Worm (Caenorhabditis elegans) whole organism, young adult: ENCODE results near the gene srx-116.

Experiments
- B0019.2 ChIP-seq: fragments of 200-800 bp; sonication (Bioruptor generic); conservative IDR thresholded peaks from 2 replicates; pipeline ENCODE4 v1.3.6; 2022; ENCODE audit warnings: missing genetic modification reagents, missing genetic modification characterization, missing compliant biosample characterization
- B0035.1 ChIP-seq: sonication (generic microtip); optimal IDR thresholded peaks from 2 replicates; lab custom pipeline; 2016; ENCODE audit warnings: missing genetic modification characterization, mild to moderate bottlenecking, missing compliant biosample characterization, missing genotype, missing genetic modification reagents
- C06A6.2 ChIP-seq: fragments of 200-800 bp; sonication (Bioruptor generic); conservative IDR thresholded peaks from 2 replicates; pipeline ENCODE4 v1.3.6; 2022; ENCODE audit warnings: missing genetic modification characterization, missing compliant biosample characterization
- C17E4.6 ChIP-seq: fragments of 200-800 bp; sonication (Bioruptor generic); IDR thresholded peaks from 2 replicates; pipeline ENCODE4 v1.3.6; 2022; ENCODE audit warnings: missing genetic modification reagents, missing genetic modification characterization, missing compliant biosample characterization
- F22D6.2 ChIP-seq: sonication (generic microtip); optimal IDR thresholded peaks from 2 replicates; lab custom pipeline; 2016; ENCODE audit warnings: mild to moderate bottlenecking, missing genetic modification characterization, missing compliant biosample characterization
- F33H1.4 ChIP-seq: fragments of 200-800 bp; sonication (Bioruptor generic); IDR thresholded peaks from 2 replicates; pipeline ENCODE4 v1.3.6; 2022; ENCODE audit warnings: missing genetic modification reagents, missing genetic modification characterization, missing compliant biosample characterization
- F49E8.2 ChIP-seq: sonication (generic microtip); optimal IDR thresholded peaks from 3 replicates; lab custom pipeline; 2017; ENCODE audit warnings: missing genetic modification characterization, mild to moderate bottlenecking, missing compliant biosample characterization, antibody characterized with exemption, moderate library complexity; ENCODE audit not compliant: insufficient read depth
- K11D2.4 ChIP-seq: fragments of 200-800 bp; sonication (Bioruptor generic); IDR thresholded peaks from 2 replicates; pipeline ENCODE4 v1.3.6; 2022; ENCODE audit warnings: missing genetic modification reagents, missing genetic modification characterization, missing compliant biosample characterization
- K12H6.12 ChIP-seq: fragments of 200-800 bp; sonication (Bioruptor generic); optimal IDR thresholded peaks from 2 replicates; lab custom pipeline; 2018; ENCODE audit warnings: mild to moderate bottlenecking, missing genetic modification characterization, missing compliant biosample characterization
- T26A5.8 ChIP-seq: sonication (generic microtip); optimal IDR thresholded peaks from 2 replicates; lab custom pipeline; 2016; ENCODE audit warnings: missing genetic modification characterization, missing compliant biosample characterization
- aptf-3 ChIP-seq: fragments of 200-800 bp; sonication (Bioruptor generic); IDR thresholded peaks from 2 replicates; pipeline ENCODE4 v1.3.6; 2022; ENCODE audit warnings: missing genetic modification characterization, missing compliant biosample characterization
- ccch-3 ChIP-seq: fragments of 200-800 bp; sonication (Bioruptor generic); optimal IDR thresholded peaks from 2 replicates; lab custom pipeline; 2018; ENCODE audit warnings: mild to moderate bottlenecking, missing genetic modification characterization, missing compliant biosample characterization
- cebp-1 ChIP-seq, 2 experiments: fragments of 200-800 bp in 1 of 2; sonication (Bioruptor generic) in 1 of 2; sonication (generic microtip) in 1 of 2; IDR thresholded peaks in 1 of 2; optimal IDR thresholded peaks in 1 of 2; 2 replicates each; pipeline versions ENCODE4 v1.3.6 to Lab custom; 2017 to 2022; ENCODE audit warnings: missing compliant biosample characterization in 2 of 2, missing genetic modification characterization in 2 of 2, mild to moderate bottlenecking in 1 of 2, missing genetic modification reagents in 1 of 2, moderate library complexity in 1 of 2
- cebp-2 ChIP-seq: fragments of 200-800 bp; sonication (Bioruptor generic); IDR thresholded peaks from 2 replicates; pipeline ENCODE4 v1.3.6; 2022; ENCODE audit warnings: missing genetic modification characterization, missing compliant biosample characterization
- ceh-100 ChIP-seq: fragments of 200-800 bp; sonication (Bioruptor generic); IDR thresholded peaks from 2 replicates; pipeline ENCODE4 v1.3.6; 2022; ENCODE audit warnings: missing genetic modification reagents, missing genetic modification characterization, missing compliant biosample characterization
- ceh-27 ChIP-seq: fragments of 200-800 bp; sonication (Bioruptor generic); optimal IDR thresholded peaks from 2 replicates; lab custom pipeline; 2018; ENCODE audit warnings: mild to moderate bottlenecking, missing genetic modification characterization, moderate library complexity, missing compliant biosample characterization
- dox-1 ChIP-seq: fragments of 200-800 bp; sonication (Bioruptor generic); IDR thresholded peaks from 2 replicates; pipeline ENCODE4 v1.3.6; 2022; ENCODE audit warnings: missing genetic modification reagents, missing genetic modification characterization, missing compliant biosample characterization
- dpff-1 ChIP-seq: sonication (generic microtip); optimal IDR thresholded peaks from 2 replicates; lab custom pipeline; 2017; ENCODE audit warnings: mild to moderate bottlenecking, missing genetic modification characterization, missing compliant biosample characterization
- dpl-1 ChIP-seq: fragments of 150-350 bp; optimal IDR thresholded peaks from 2 replicates; lab custom pipeline; 2014; ENCODE audit warnings: missing biosample characterization, missing genetic modification reagents, missing genetic modification characterization
- egl-44 ChIP-seq: fragments of 200-800 bp; sonication (Bioruptor generic); IDR thresholded peaks from 2 replicates; pipeline ENCODE4 v1.3.6; 2022; ENCODE audit warnings: missing genetic modification reagents, missing genetic modification characterization, missing compliant biosample characterization
- ekl-4 ChIP-seq: fragments of 200-800 bp; sonication (Bioruptor generic); IDR thresholded peaks from 2 replicates; pipeline ENCODE4 v1.3.6; 2022; ENCODE audit warnings: missing genetic modification reagents, missing genetic modification characterization, missing compliant biosample characterization
- fkh-3 ChIP-seq: sonication (generic microtip); optimal IDR thresholded peaks from 2 replicates; lab custom pipeline; 2016; ENCODE audit warnings: mild to moderate bottlenecking, missing genetic modification characterization, missing compliant biosample characterization
- gei-17 ChIP-seq: fragments of 200-800 bp; sonication (Bioruptor generic); optimal IDR thresholded peaks from 2 replicates; lab custom pipeline; 2018; ENCODE audit warnings: mild to moderate bottlenecking, missing genetic modification characterization, missing compliant biosample characterization
- him-1 ChIP-seq: sonication (generic microtip); optimal IDR thresholded peaks from 2 replicates; lab custom pipeline; 2016; ENCODE audit warnings: missing genotype, missing genetic modification reagents, missing genetic modification characterization, missing compliant biosample characterization
- hlh-26 ChIP-seq: fragments of 200-800 bp; sonication (Bioruptor generic); conservative IDR thresholded peaks from 2 replicates; pipeline ENCODE4 v1.3.6; 2022; ENCODE audit warnings: missing genetic modification reagents, missing genetic modification characterization, missing compliant biosample characterization
- hmg-1.2 ChIP-seq: fragments of 200-800 bp; sonication (Bioruptor generic); IDR thresholded peaks from 2 replicates; pipeline ENCODE4 v1.3.6; 2022; ENCODE audit warnings: missing genetic modification reagents, missing genetic modification characterization, missing compliant biosample characterization
- lin-26 ChIP-seq: fragments of 200-800 bp; sonication (Bioruptor generic); IDR thresholded peaks from 2 replicates; pipeline ENCODE4 v1.3.6; 2022; ENCODE audit warnings: missing genetic modification reagents, missing genetic modification characterization, missing compliant biosample characterization
- lin-40 ChIP-seq: sonication (generic microtip); optimal IDR thresholded peaks from 2 replicates; lab custom pipeline; 2016; ENCODE audit warnings: missing genetic modification characterization, mild to moderate bottlenecking, missing compliant biosample characterization, missing genotype, missing genetic modification reagents
- madf-3 ChIP-seq: fragments of 200-800 bp; sonication (Bioruptor generic); IDR thresholded peaks from 2 replicates; pipeline ENCODE4 v1.3.6; 2022; ENCODE audit warnings: missing genetic modification reagents, missing genetic modification characterization, missing compliant biosample characterization
- madf-8 ChIP-seq: fragments of 200-800 bp; sonication (Bioruptor generic); conservative IDR thresholded peaks from 2 replicates; pipeline ENCODE4 v1.3.6; 2022; ENCODE audit warnings: missing genetic modification reagents, missing genetic modification characterization, missing compliant biosample characterization
- mes-4 ChIP-seq: sonication (generic microtip); optimal IDR thresholded peaks from 2 replicates; lab custom pipeline; 2016; ENCODE audit warnings: missing genotype, missing genetic modification characterization, missing compliant biosample characterization
- nhr-80 ChIP-seq: sonication (generic microtip); optimal IDR thresholded peaks from 2 replicates; lab custom pipeline; 2016; ENCODE audit warnings: missing genetic modification characterization, missing compliant biosample characterization
- nhr-90 ChIP-seq: sonication (generic microtip); optimal IDR thresholded peaks from 2 replicates; lab custom pipeline; 2016; ENCODE audit warnings: missing genotype, mild to moderate bottlenecking, missing genetic modification characterization, missing compliant biosample characterization
- pha-4 ChIP-seq: fragments of 150-350 bp; sonication (generic microtip); optimal IDR thresholded peaks from 2 replicates; lab custom pipeline; 2014; ENCODE audit warnings: missing biosample characterization, missing genetic modification reagents, missing genetic modification characterization
- repo-1 ChIP-seq: sonication (generic microtip); optimal IDR thresholded peaks from 2 replicates; lab custom pipeline; 2017; ENCODE audit warnings: mild to moderate bottlenecking, missing genetic modification characterization, missing compliant biosample characterization
- rpc-1 ChIP-seq, 2 experiments: fragments of 150-350 bp in 1 of 2; sonication (generic microtip) in 1 of 2; optimal IDR thresholded peaks; 2 replicates each; lab custom pipeline; 2014 to 2018; ENCODE audit warnings: missing biosample characterization in 1 of 2, missing genetic modification characterization in 1 of 2, missing genetic modification reagents in 1 of 2, missing genotype in 1 of 2
- sdz-38 ChIP-seq: sonication (generic microtip); optimal IDR thresholded peaks from 2 replicates; lab custom pipeline; 2016; ENCODE audit warnings: missing genotype, missing genetic modification characterization, missing compliant biosample characterization
- sea-2 ChIP-seq: fragments of 200-800 bp; sonication (Bioruptor generic); IDR thresholded peaks from 2 replicates; pipeline ENCODE4 v1.3.6; 2022; ENCODE audit warnings: missing genetic modification characterization, missing compliant biosample characterization
- snpc-1.3 ChIP-seq: sonication (generic microtip); optimal IDR thresholded peaks from 2 replicates; lab custom pipeline; 2017; ENCODE audit warnings: missing genetic modification characterization, mild to moderate bottlenecking, missing compliant biosample characterization, antibody characterized with exemption, moderate library complexity, missing genotype, missing genetic modification reagents; ENCODE audit not compliant: insufficient read depth
- snpc-4 ChIP-seq, 5 experiments: fragments of 150-350 bp in 1 of 5; sonication (generic microtip) in 4 of 5; optimal IDR thresholded peaks; 2 replicates each; lab custom pipeline; 2014 to 2018; ENCODE audit warnings: missing genetic modification characterization in 5 of 5, missing biosample characterization in 3 of 5, antibody characterized with exemption in 2 of 5, mild to moderate bottlenecking in 2 of 5, missing compliant biosample characterization in 2 of 5, missing genotype in 2 of 5, moderate library complexity in 2 of 5, missing genetic modification reagents in 1 of 5
- tbp1 ChIP-seq: fragments of 200-800 bp; sonication (Bioruptor generic); optimal IDR thresholded peaks from 2 replicates; lab custom pipeline; 2018; ENCODE audit warnings: mild to moderate bottlenecking, missing genetic modification characterization, missing compliant biosample characterization
- tbx-9 ChIP-seq: sonication (generic microtip); optimal IDR thresholded peaks from 2 replicates; lab custom pipeline; 2016; ENCODE audit warnings: borderline replicate concordance, missing genetic modification characterization, inconsistent platforms, missing compliant biosample characterization
- unc-130 ChIP-seq: sonication (generic microtip); optimal IDR thresholded peaks from 2 replicates; lab custom pipeline; 2016; ENCODE audit warnings: missing genetic modification reagents, missing genetic modification characterization, missing compliant biosample characterization
- xnd-1 ChIP-seq: sonication (generic microtip); optimal IDR thresholded peaks from 2 replicates; lab custom pipeline; 2016; ENCODE audit warnings: missing genotype, missing genetic modification reagents, missing genetic modification characterization, missing compliant biosample characterization
- ztf-25 ChIP-seq: fragments of 200-800 bp; sonication (Bioruptor generic); IDR thresholded peaks from 2 replicates; pipeline ENCODE4 v1.3.6; 2022; ENCODE audit warnings: missing genetic modification reagents, missing genetic modification characterization, missing compliant biosample characterization
- ztf-3 ChIP-seq: fragments of 200-800 bp; sonication (Bioruptor generic); optimal IDR thresholded peaks from 2 replicates; lab custom pipeline; 2018; ENCODE audit warnings: mild to moderate bottlenecking, missing genetic modification characterization, missing compliant biosample characterization
- ztf-6 ChIP-seq: fragments of 200-800 bp; sonication (Bioruptor generic); IDR thresholded peaks from 2 replicates; pipeline ENCODE4 v1.3.6; 2022; ENCODE audit warnings: missing genetic modification reagents, missing genetic modification characterization, missing compliant biosample characterization

srx-116 gene

DNA sequence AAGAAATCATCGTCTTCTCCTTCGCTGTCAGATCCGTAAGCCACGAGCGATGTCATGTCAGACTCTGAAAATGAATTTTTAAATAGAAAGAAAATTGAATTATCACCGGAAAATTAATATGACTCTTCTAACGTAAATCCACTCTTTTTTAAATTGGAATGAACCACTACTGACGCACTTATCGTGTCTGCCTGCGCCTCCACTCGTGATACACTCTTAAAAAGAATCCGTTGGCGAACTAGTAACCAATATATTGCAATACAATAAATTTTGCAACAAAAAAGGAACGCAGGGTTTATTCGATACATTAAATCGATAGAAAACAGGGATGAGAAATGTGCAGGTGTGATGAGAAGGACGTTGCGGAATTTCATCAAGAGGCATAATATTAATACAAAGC, 11.3 kb upstream of the srx-116 start, which contains the start of gene ccch-3 (continued):
- TF ChIP-seq fkh-3 (tag; lab: Kevin White, UChicago) (no peak), madf-8 (GFP tag; lab: Robert Waterston, UW) (no peak), snpc-1.3 (tag; lab: Kevin White, UChicago) (peak; percentile 36), C17E4.6 (GFP tag; lab: Robert Waterston, UW) (peak; percentile 22; the same call in 1 of the 2 replicates), egl-44 (peak; percentile 47; the same call in 1 of the 2 replicates), ztf-6 (no peak), pha-4 (tag; lab: Kevin White, UChicago) (no peak), lin-40 (tag; lab: Kevin White, UChicago) (peak; percentile 70), rpc-1 (optimal IDR thresholded peaks at IDR 0.05; lab: Kevin White, UChicago) (no peak), rpc-1 (tag; optimal IDR thresholded peaks at IDR 0.05; lab: Kevin White, UChicago) (no peak), xnd-1 (tag; lab: Kevin White, UChicago) (no peak), cebp-1 (GFP tag; IDR thresholded peaks at IDR 0.05; lab: Robert Waterston, UW) (no peak), cebp-1 (tag; optimal IDR thresholded peaks at IDR 0.05; lab: Kevin White, UChicago) (peak; percentile 72), T26A5.8 (tag; lab: Kevin White, UChicago) (no peak), B0035.1 (no peak), sea-2 (GFP tag; lab: Robert Waterston, UW) (no peak), ceh-27 (GFP tag; lab: Kevin White, UChicago) (peak; percentile 67), K12H6.12 (peak; percentile 5), nhr-80 (tag; lab: Kevin White, UChicago) (peak; percentile 53), ztf-3 (no peak), snpc-4 (GFP tag; optimal IDR thresholded peaks at IDR 0.05; lab: Kevin White, UChicago) (peak; percentile 7), snpc-4 (tag; optimal IDR thresholded peaks at IDR 0.05; lab: Kevin White, UChicago) (peak in 3 of 4 experiments; percentile 43 to 60 (median 52)), madf-3 (GFP tag; lab: Robert Waterston, UW) (peak; percentile 83), F22D6.2 (tag; lab: Kevin White, UChicago) (no peak), tbx-9 (tag; lab: Kevin White, UChicago) (no peak), ccch-3 (GFP tag; lab: Kevin White, UChicago) (no peak), F49E8.2 (peak; percentile 20), sdz-38 (tag; lab: Kevin White, UChicago) (no peak), him-1 (tag; lab: Kevin White, UChicago) (peak; percentile 31), hlh-26 (GFP tag; lab: Robert Waterston, UW) (no peak), B0019.2 (GFP tag; lab: Robert Waterston, UW) (no peak), unc-130 (GFP tag; lab: Kevin White, UChicago) (peak; percentile 53), dox-1 (GFP tag; lab: Robert Waterston, UW) (peak; percentile 72; the same call in 1 of the 2 replicates), ekl-4 (GFP tag; lab: Robert Waterston, UW) (peak; percentile 83), mes-4 (no peak), hmg-1.2 (GFP tag; lab: Robert Waterston, UW) (peak; percentile 67), cebp-2 (GFP tag; lab: Robert Waterston, UW) (no peak), lin-26 (GFP tag; lab: Robert Waterston, UW) (peak; percentile 44; the same call in 1 of the 2 replicates), tbp1 (GFP tag; lab: Kevin White, UChicago) (peak; percentile 65), dpff-1 (no peak), F33H1.4 (GFP tag; lab: Robert Waterston, UW) (peak; percentile 26), nhr-90 (tag; lab: Kevin White, UChicago) (peak; percentile 39), gei-17 (GFP tag; lab: Kevin White, UChicago) (no peak), ztf-25 (GFP tag; lab: Robert Waterston, UW) (no peak), K11D2.4 (GFP tag; lab: Robert Waterston, UW) (0 out of 2 replicates have a peak, but pooled peaks have one; percentile 27), dpl-1 (no peak), ceh-100 (GFP tag; lab: Robert Waterston, UW) (0 out of 2 replicates have a peak, but pooled peaks have one; percentile 9), C06A6.2 (no peak), aptf-3 (GFP tag; lab: Robert Waterston, UW) (no peak), repo-1 (peak; percentile 1)
